Worm (Caenorhabditis elegans) whole organism, L1 larva: ENCODE data around the gene cox-16.

Experiments used
- C16A3.4 ChIP-seq: fragments of 150-350 bp; optimal IDR thresholded peaks from 2 replicates; lab custom pipeline; 2014; ENCODE audit warnings: missing biosample characterization, missing genetic modification characterization
- Y116A8C.19 ChIP-seq: sonication (generic microtip); optimal IDR thresholded peaks from 2 replicates; lab custom pipeline; 2016; ENCODE audit warnings: missing compliant biosample characterization, missing genetic modification characterization, borderline replicate concordance
- aha-1 ChIP-seq: fragments of 150-350 bp; optimal IDR thresholded peaks from 2 replicates; lab custom pipeline; 2014; ENCODE audit warnings: missing biosample characterization, missing genetic modification characterization
- aly-2 ChIP-seq: fragments of 150-350 bp; optimal IDR thresholded peaks from 2 replicates; lab custom pipeline; 2014; ENCODE audit warnings: missing biosample characterization, missing genetic modification characterization
- blmp-1 ChIP-seq: fragments of 150-350 bp; optimal IDR thresholded peaks from 2 replicates; lab custom pipeline; 2014; ENCODE audit warnings: missing biosample characterization, missing genetic modification characterization
- ceh-8 ChIP-seq: fragments of 200-800 bp; sonication (Bioruptor generic); optimal IDR thresholded peaks from 2 replicates; lab custom pipeline; 2018; ENCODE audit warnings: mild to moderate bottlenecking, missing genetic modification characterization, moderate library complexity, missing compliant biosample characterization
- efl-1 ChIP-seq, 4 experiments: fragments of 150-350 bp; optimal IDR thresholded peaks in 3 of 4; peaks in 1 of 4; 1 replicate in 1 of 4; 2 replicates in 3 of 4; lab custom pipeline; 2014; ENCODE audit warnings: missing biosample characterization in 2 of 4, missing genetic modification characterization in 2 of 4, missing genetic modification reagents in 2 of 4
- efl-3 ChIP-seq: fragments of 200-800 bp; sonication (Bioruptor generic); optimal IDR thresholded peaks from 2 replicates; lab custom pipeline; 2018; ENCODE audit warnings: mild to moderate bottlenecking, missing genetic modification characterization, missing compliant biosample characterization
- elt-2 ChIP-seq: sonication (generic microtip); optimal IDR thresholded peaks from 2 replicates; lab custom pipeline; 2016; ENCODE audit warnings: missing genetic modification characterization, mild to moderate bottlenecking, inconsistent platforms, missing compliant biosample characterization, missing genetic modification reagents
- fkh-8 ChIP-seq: sonication (generic microtip); optimal IDR thresholded peaks from 2 replicates; lab custom pipeline; 2016; ENCODE audit warnings: mild to moderate bottlenecking, missing genetic modification characterization, missing compliant biosample characterization
- grh-1 ChIP-seq: fragments of 200-800 bp; sonication (Bioruptor generic); IDR thresholded peaks from 2 replicates; pipeline ENCODE4 v1.3.6; 2022; ENCODE audit warnings: missing genetic modification reagents, missing genetic modification characterization, missing compliant biosample characterization
- hlh-17 ChIP-seq: fragments of 200-800 bp; sonication (Bioruptor generic); optimal IDR thresholded peaks from 2 replicates; lab custom pipeline; 2018; ENCODE audit warnings: missing genetic modification characterization, mild to moderate bottlenecking, missing compliant biosample characterization, moderate library complexity, borderline replicate concordance
- hlh-4 ChIP-seq: sonication (generic microtip); optimal IDR thresholded peaks from 2 replicates; lab custom pipeline; 2016; ENCODE audit warnings: mild to moderate bottlenecking, missing genetic modification characterization, missing compliant biosample characterization
- hpl-2 ChIP-seq: fragments of 150-350 bp; optimal IDR thresholded peaks from 2 replicates; lab custom pipeline; 2014; ENCODE audit warnings: missing biosample characterization, missing genetic modification reagents, missing genetic modification characterization
- irx-1 ChIP-seq: sonication (generic microtip); optimal IDR thresholded peaks from 2 replicates; lab custom pipeline; 2016; ENCODE audit warnings: missing genetic modification characterization, missing compliant biosample characterization
- lin-15B ChIP-seq: fragments of 150-350 bp; sonication (generic microtip); optimal IDR thresholded peaks from 3 replicates; lab custom pipeline; 2014; ENCODE audit warnings: missing biosample characterization, missing genetic modification characterization
- lin-35 ChIP-seq, 2 experiments: fragments of 150-350 bp; optimal IDR thresholded peaks; 2 replicates each; lab custom pipeline; 2014; ENCODE audit warnings: missing biosample characterization in 2 of 2, missing genetic modification characterization in 2 of 2, missing genetic modification reagents in 2 of 2
- lin-39 ChIP-seq: fragments of 150-350 bp; optimal IDR thresholded peaks from 2 replicates; lab custom pipeline; 2014; ENCODE audit warnings: missing biosample characterization, missing genetic modification reagents, missing genetic modification characterization
- mab-9 ChIP-seq: fragments of 200-800 bp; sonication (Bioruptor generic); IDR thresholded peaks from 2 replicates; pipeline ENCODE4 v1.3.6; 2022; ENCODE audit warnings: missing genetic modification reagents, missing genetic modification characterization, missing compliant biosample characterization
- mef-2 ChIP-seq: fragments of 150-350 bp; optimal IDR thresholded peaks from 2 replicates; lab custom pipeline; 2014; ENCODE audit warnings: missing biosample characterization, missing genetic modification characterization
- nhr-20 ChIP-seq: sonication (generic microtip); optimal IDR thresholded peaks from 2 replicates; lab custom pipeline; 2016; ENCODE audit warnings: mild to moderate bottlenecking, missing genetic modification characterization, missing compliant biosample characterization
- nhr-76 ChIP-seq: sonication (generic microtip); optimal IDR thresholded peaks from 2 replicates; lab custom pipeline; 2017; ENCODE audit warnings: missing biosample characterization, missing genetic modification characterization
- nhr-77 ChIP-seq: fragments of 150-350 bp; optimal IDR thresholded peaks from 2 replicates; lab custom pipeline; 2014; ENCODE audit warnings: missing biosample characterization, missing genetic modification characterization
- nhr-84 ChIP-seq: sonication (generic microtip); optimal IDR thresholded peaks from 2 replicates; lab custom pipeline; 2017; ENCODE audit warnings: missing biosample characterization, missing genetic modification characterization
- nhr-85 ChIP-seq: sonication (generic microtip); peaks from one replicate; lab custom pipeline; 2016; ENCODE audit warnings: missing genetic modification characterization, inconsistent platforms, missing compliant biosample characterization
- pag-3 ChIP-seq: sonication (generic microtip); optimal IDR thresholded peaks from 2 replicates; lab custom pipeline; 2017; ENCODE audit warnings: missing genetic modification characterization, mild to moderate bottlenecking, missing compliant biosample characterization, antibody characterized with exemption, borderline replicate concordance; ENCODE audit not compliant: insufficient read depth
- pqm-1 ChIP-seq: sonication (generic microtip); optimal IDR thresholded peaks from 3 replicates; lab custom pipeline; 2017; ENCODE audit warnings: missing biosample characterization, missing genetic modification characterization
- sptf-1 ChIP-seq: fragments of 150-350 bp; optimal IDR thresholded peaks from 2 replicates; lab custom pipeline; 2014; ENCODE audit warnings: missing biosample characterization, missing genetic modification characterization
- sup-37 ChIP-seq: fragments of 200-800 bp; sonication (Bioruptor generic); optimal IDR thresholded peaks from 2 replicates; lab custom pipeline; 2018; ENCODE audit warnings: mild to moderate bottlenecking, missing genetic modification characterization, missing compliant biosample characterization
- unc-30 ChIP-seq: sonication (generic microtip); optimal IDR thresholded peaks from 2 replicates; lab custom pipeline; 2017; ENCODE audit warnings: missing biosample characterization, missing genetic modification characterization
- unc-62 ChIP-seq: fragments of 150-350 bp; optimal IDR thresholded peaks from 2 replicates; lab custom pipeline; 2014; ENCODE audit warnings: missing biosample characterization, missing genetic modification reagents, missing genetic modification characterization
- vab-15 ChIP-seq: sonication (generic microtip); optimal IDR thresholded peaks from 2 replicates; lab custom pipeline; 2017; ENCODE audit warnings: missing genotype, mild to moderate bottlenecking, missing genetic modification characterization, missing compliant biosample characterization
- xbp-1 ChIP-seq: sonication (generic microtip); optimal IDR thresholded peaks from 2 replicates; lab custom pipeline; 2016; ENCODE audit warnings: missing genetic modification characterization, missing compliant biosample characterization
- ztf-11 ChIP-seq, 2 experiments: sonication (generic microtip); optimal IDR thresholded peaks; 2 replicates each; lab custom pipeline; 2016 to 2017; ENCODE audit warnings: missing genetic modification characterization in 2 of 2, missing biosample characterization in 1 of 2, missing compliant biosample characterization in 1 of 2

The cox-16 gene

ce11 chrV:5521735-5522241 is 14.3 kb downstream of the cox-16 start, which contains the start of gene hir-1:
Gene hir-1, plus strand, starts transcription at chrV:5522139.
- peak; percentile 66 for TF ChIP-seq nhr-85 (tag; lab: Kevin White, UChicago)
- TF ChIP-seq pag-3: no peak
- TF ChIP-seq grh-1: 0 out of 2 replicates have a peak, but pooled peaks have one; percentile 8
- TF ChIP-seq efl-1 (optimal IDR thresholded peaks at IDR 0.05; lab: Kevin White, UChicago): no peak
- TF ChIP-seq efl-1 (GFP tag; optimal IDR thresholded peaks at IDR 0.05 in 1 of 2; lab: Kevin White, UChicago): peak in 1 of 2 experiments; percentile 90
- no peak for TF ChIP-seq xbp-1 (tag; lab: Kevin White, UChicago)
- no peak for TF ChIP-seq elt-2 (tag; lab: Kevin White, UChicago)
- TF ChIP-seq blmp-1 (tag; lab: Kevin White, UChicago): peak; percentile 60
- TF ChIP-seq nhr-20 (tag; lab: Kevin White, UChicago): peak; percentile 14

- TF ChIP-seq unc-62 (no peak), elt-2 (tag; lab: Kevin White, UChicago) (peak; percentile 46), efl-1 (optimal IDR thresholded peaks at IDR 0.05; lab: Kevin White, UChicago) (no peak), efl-1 (GFP tag; optimal IDR thresholded peaks at IDR 0.05 in 1 of 2; lab: Kevin White, UChicago) (peak in 1 of 2 experiments; percentile 49), lin-15B (tag; lab: Kevin White, UChicago) (no peak), fkh-8 (tag; lab: Kevin White, UChicago) (no peak), efl-3 (GFP tag; lab: Kevin White, UChicago) (no peak), sup-37 (GFP tag; lab: Kevin White, UChicago) (no peak), nhr-84 (tag; lab: Kevin White, UChicago) (no peak), lin-35 (GFP tag; optimal IDR thresholded peaks at IDR 0.05; lab: Kevin White, UChicago) (peak in 1 of 2 experiments; percentile 1), hpl-2 (GFP tag; lab: Kevin White, UChicago) (no peak)
Observed at ce11 chrV:5513630-5514378, 22.2 kb downstream of the cox-16 start, which contains the start of the genes hpo-15 and mms-19. Gene hpo-15, minus strand, starts transcription at chrV:5513830. Gene mms-19, plus strand, starts transcription at chrV:5514348.

ce11 chrV:5512559-5512958 is 23.5 kb downstream of the cox-16 start:
- no peak for TF ChIP-seq unc-30 (tag; lab: Kevin White, UChicago)
- peak in 1 of 2 experiments; percentile 0 for TF ChIP-seq lin-35 (GFP tag; optimal IDR thresholded peaks at IDR 0.05; lab: Kevin White, UChicago)
- TF ChIP-seq hlh-4: no peak
- TF ChIP-seq hpl-2 (GFP tag; lab: Kevin White, UChicago): no peak
- no peak for TF ChIP-seq vab-15 (tag; lab: Kevin White, UChicago)
- no peak for TF ChIP-seq ceh-8 (GFP tag; lab: Kevin White, UChicago)
- TF ChIP-seq nhr-85 (tag; lab: Kevin White, UChicago): no peak
- TF ChIP-seq aha-1 (tag; lab: Kevin White, UChicago): no peak
- no peak for TF ChIP-seq mab-9 (GFP tag; lab: Robert Waterston, UW)
- no peak for TF ChIP-seq nhr-77 (tag; lab: Kevin White, UChicago)
- peak; percentile 80 for TF ChIP-seq elt-2 (tag; lab: Kevin White, UChicago)
- TF ChIP-seq pqm-1 (tag; lab: Kevin White, UChicago): peak; percentile 75
- no peak for TF ChIP-seq mef-2
- TF ChIP-seq efl-1 (optimal IDR thresholded peaks at IDR 0.05; lab: Kevin White, UChicago): no peak
- no peak for TF ChIP-seq efl-1 (GFP tag; optimal IDR thresholded peaks at IDR 0.05 in 1 of 2; lab: Kevin White, UChicago)
- no peak for TF ChIP-seq irx-1 (tag; lab: Kevin White, UChicago)
- no peak for TF ChIP-seq hlh-17 (GFP tag; lab: Kevin White, UChicago)
- no peak for TF ChIP-seq sptf-1 (tag; lab: Kevin White, UChicago)
- TF ChIP-seq Y116A8C.19 (tag; lab: Kevin White, UChicago): no peak
- TF ChIP-seq lin-39: no peak
- no peak for TF ChIP-seq nhr-76
- TF ChIP-seq aly-2 (tag; lab: Kevin White, UChicago): no peak
- no peak for TF ChIP-seq C16A3.4 (tag; lab: Kevin White, UChicago)
- no peak for TF ChIP-seq ztf-11 (tag; optimal IDR thresholded peaks at IDR 0.05; lab: Kevin White, UChicago)
